Fruit fly (Drosophila melanogaster): ENCODE results near the gene Gnpat.

Gene Gnpat

dm6 chr3R:25451832-25452231 lies 38.9 kb downstream of the Gnpat start:
- no peak for TF ChIP-seq CG33017 (tag; optimal IDR thresholded peaks at IDR 0.05)
- no peak for TF ChIP-seq Hr96 (GFP tag; optimal IDR thresholded peaks at IDR 0.05)
- TF ChIP-seq CG1620 (GFP tag; optimal IDR thresholded peaks at IDR 0.05): no peak
- no peak for TF ChIP-seq pad (GFP tag; optimal IDR thresholded peaks at IDR 0.05)
- no peak for TF ChIP-seq Crg-1 (GFP tag; optimal IDR thresholded peaks at IDR 0.05)
- no peak for TF ChIP-seq cic (GFP tag; optimal IDR thresholded peaks at IDR 0.05)
- TF ChIP-seq CG5204 (GFP tag; optimal IDR thresholded peaks at IDR 0.05): no peak
- TF ChIP-seq CG7045 (GFP tag; optimal IDR thresholded peaks at IDR 0.05): no peak
- TF ChIP-seq cnc (optimal IDR thresholded peaks at IDR 0.05): no peak
- TF ChIP-seq tj (GFP tag; optimal IDR thresholded peaks at IDR 0.05): no peak
- no peak for TF ChIP-seq CG12768 (GFP tag; optimal IDR thresholded peaks at IDR 0.05)
- no peak for TF ChIP-seq CG14711 (tag; optimal IDR thresholded peaks at IDR 0.05)
- no peak for TF ChIP-seq toe (GFP tag; optimal IDR thresholded peaks at IDR 0.05)
- no peak for TF ChIP-seq Clk (GFP tag; optimal IDR thresholded peaks at IDR 0.05)
- TF ChIP-seq CG7101 (tag; optimal IDR thresholded peaks at IDR 0.05): no peak
- TF ChIP-seq ovo (GFP tag; optimal IDR thresholded peaks at IDR 0.05): no peak
- no peak for TF ChIP-seq kay (GFP tag; ENCODE audit: borderline replicate concordance)

- TF ChIP-seq Clk (GFP tag; optimal IDR thresholded peaks at IDR 0.05) (no peak), toe (GFP tag; optimal IDR thresholded peaks at IDR 0.05) (no peak), CG5204 (GFP tag; optimal IDR thresholded peaks at IDR 0.05) (no peak), Mnt (GFP tag; optimal IDR thresholded peaks at IDR 0.05) (no peak), CG7045 (GFP tag; optimal IDR thresholded peaks at IDR 0.05) (no peak), cnc (optimal IDR thresholded peaks at IDR 0.05) (no peak), cic (GFP tag; optimal IDR thresholded peaks at IDR 0.05) (no peak), CG1620 (GFP tag; optimal IDR thresholded peaks at IDR 0.05) (no peak), CG12768 (GFP tag; optimal IDR thresholded peaks at IDR 0.05) (no peak), CG11617 (GFP tag; optimal IDR thresholded peaks at IDR 0.05) (no peak), CG14711 (tag; optimal IDR thresholded peaks at IDR 0.05) (no peak), tj (GFP tag; optimal IDR thresholded peaks at IDR 0.05) (no peak), CG33017 (tag; optimal IDR thresholded peaks at IDR 0.05) (no peak), kay (GFP tag; ENCODE audit: borderline replicate concordance) (no peak), Crg-1 (GFP tag; optimal IDR thresholded peaks at IDR 0.05) (no peak), bab1 (GFP tag; optimal IDR thresholded peaks at IDR 0.05) (no peak)
Observed at dm6 chr3R:25448737-25449136, 42.0 kb downstream of the Gnpat start.

dm6 chr3R:25448318-25448717 lies 42.4 kb downstream of the Gnpat start:
- TF ChIP-seq Clk (GFP tag; optimal IDR thresholded peaks at IDR 0.05): no peak
- peak; percentile 54 for TF ChIP-seq kay (GFP tag; ENCODE audit: borderline replicate concordance)
- no peak for TF ChIP-seq CG1620 (GFP tag; optimal IDR thresholded peaks at IDR 0.05)
- TF ChIP-seq CG11617 (GFP tag; optimal IDR thresholded peaks at IDR 0.05): no peak
- peak; percentile 13 for TF ChIP-seq bab1 (GFP tag; optimal IDR thresholded peaks at IDR 0.05)
- TF ChIP-seq CG7045 (GFP tag; optimal IDR thresholded peaks at IDR 0.05): no peak
- peak; percentile 15 for TF ChIP-seq CG7101 (tag; optimal IDR thresholded peaks at IDR 0.05)
- TF ChIP-seq tj (GFP tag; optimal IDR thresholded peaks at IDR 0.05): peak; percentile 87

- TF ChIP-seq Mnt (GFP tag; optimal IDR thresholded peaks at IDR 0.05) (no peak), toe (GFP tag; optimal IDR thresholded peaks at IDR 0.05) (no peak), kay (GFP tag; ENCODE audit: borderline replicate concordance) (no peak), Clk (GFP tag; optimal IDR thresholded peaks at IDR 0.05) (no peak), tj (GFP tag; optimal IDR thresholded peaks at IDR 0.05) (no peak), CG1620 (GFP tag; optimal IDR thresholded peaks at IDR 0.05) (no peak), pad (GFP tag; optimal IDR thresholded peaks at IDR 0.05) (no peak), CG33017 (tag; optimal IDR thresholded peaks at IDR 0.05) (no peak), bab1 (GFP tag; optimal IDR thresholded peaks at IDR 0.05) (no peak), CG12768 (GFP tag; optimal IDR thresholded peaks at IDR 0.05) (no peak), ovo (GFP tag; optimal IDR thresholded peaks at IDR 0.05) (no peak), CG5204 (GFP tag; optimal IDR thresholded peaks at IDR 0.05) (no peak), Crg-1 (GFP tag; optimal IDR thresholded peaks at IDR 0.05) (no peak), CG7045 (GFP tag; optimal IDR thresholded peaks at IDR 0.05) (no peak), CG14711 (tag; optimal IDR thresholded peaks at IDR 0.05) (no peak)
Observed at dm6 chr3R:25447451-25447850, 43.3 kb downstream of the Gnpat start.

- TF ChIP-seq kay (GFP tag; ENCODE audit: borderline replicate concordance) (peak; percentile 66), Hr96 (GFP tag; optimal IDR thresholded peaks at IDR 0.05) (no peak)
Observed at dm6 chr3R:25446482-25447300, 44.0 kb downstream of the Gnpat start.

- TF ChIP-seq pad (GFP tag; optimal IDR thresholded peaks at IDR 0.05) (no peak), kay (GFP tag; ENCODE audit: borderline replicate concordance) (peak; percentile 12), cnc (optimal IDR thresholded peaks at IDR 0.05) (no peak)
Observed at dm6 chr3R:25445546-25446400, 45.0 kb downstream of the Gnpat start.

All from whole organism, adult.